Worm (Caenorhabditis elegans) whole organism, L3 larva: Measurements from ENCODE around the gene ints-7.
A peak's percentile ranks its signal among the peaks of the same experiment; 100 is the strongest.

Source experiments
- R02D3.7 ChIP-seq: fragments of 150-350 bp; optimal IDR thresholded peaks from 2 replicates; lab custom pipeline; 2014; ENCODE audit warnings: missing biosample characterization, missing genetic modification characterization
- ZK546.5 ChIP-seq: sonication (generic microtip); optimal IDR thresholded peaks from 2 replicates; lab custom pipeline; 2017; ENCODE audit warnings: missing biosample characterization, missing genetic modification characterization
- aly-2 ChIP-seq: fragments of 150-350 bp; optimal IDR thresholded peaks from 2 replicates; lab custom pipeline; 2014; ENCODE audit warnings: missing biosample characterization, missing genetic modification characterization
- ama-1 ChIP-seq: fragments of 150-350 bp; optimal IDR thresholded peaks from 2 replicates; lab custom pipeline; 2018
- ceh-16 ChIP-seq: sonication (generic microtip); optimal IDR thresholded peaks from 2 replicates; lab custom pipeline; 2017; ENCODE audit warnings: missing biosample characterization, missing genetic modification characterization
- ceh-28 ChIP-seq: fragments of 150-350 bp; optimal IDR thresholded peaks from 2 replicates; lab custom pipeline; 2014; ENCODE audit warnings: missing biosample characterization, missing genetic modification reagents, missing genetic modification characterization
- ceh-82 ChIP-seq: fragments of 150-350 bp; optimal IDR thresholded peaks from 2 replicates; lab custom pipeline; 2014; ENCODE audit warnings: missing biosample characterization, missing genetic modification characterization
- ceh-9 ChIP-seq: sonication (generic microtip); optimal IDR thresholded peaks from 2 replicates; lab custom pipeline; 2018; ENCODE audit warnings: missing biosample characterization, missing genetic modification characterization
- daf-12 ChIP-seq: fragments of 150-350 bp; optimal IDR thresholded peaks from 2 replicates; lab custom pipeline; 2014; ENCODE audit warnings: missing biosample characterization, missing genetic modification reagents, missing genetic modification characterization
- egl-27 ChIP-seq: sonication (generic microtip); optimal IDR thresholded peaks from 4 replicates; lab custom pipeline; 2017; ENCODE audit warnings: missing biosample characterization, missing genetic modification reagents, missing genetic modification characterization
- egl-5 ChIP-seq: fragments of 150-350 bp; optimal IDR thresholded peaks from 2 replicates; lab custom pipeline; 2017; ENCODE audit warnings: missing biosample characterization, missing genetic modification reagents, missing genetic modification characterization, inconsistent platforms
- elt-1 ChIP-seq: fragments of 150-350 bp; optimal IDR thresholded peaks from 2 replicates; lab custom pipeline; 2014; ENCODE audit warnings: missing biosample characterization, missing genetic modification characterization
- elt-2 ChIP-seq: sonication (generic microtip); optimal IDR thresholded peaks from 2 replicates; lab custom pipeline; 2016; ENCODE audit warnings: missing genetic modification reagents, mild to moderate bottlenecking, missing genetic modification characterization, missing compliant biosample characterization
- elt-3 ChIP-seq, 3 experiments: fragments of 150-350 bp in 1 of 3; sonication (generic microtip) in 2 of 3; optimal IDR thresholded peaks; 2 replicates in 2 of 3; 4 replicates in 1 of 3; lab custom pipeline; 2014 to 2017; ENCODE audit warnings: missing biosample characterization in 3 of 3, missing genetic modification characterization in 3 of 3
- eor-1 ChIP-seq, 2 experiments: fragments of 150-350 bp; optimal IDR thresholded peaks; 2 replicates each; lab custom pipeline; 2014 to 2018; ENCODE audit warnings: missing biosample characterization in 2 of 2, missing genetic modification characterization in 2 of 2
- fkh-10 ChIP-seq: sonication (generic microtip); optimal IDR thresholded peaks from 2 replicates; lab custom pipeline; 2017; ENCODE audit warnings: missing biosample characterization, missing genetic modification reagents, missing genetic modification characterization
- fkh-2 ChIP-seq: fragments of 150-350 bp; optimal IDR thresholded peaks from 2 replicates; lab custom pipeline; 2014; ENCODE audit warnings: missing biosample characterization, missing genetic modification reagents, missing genetic modification characterization
- fos-1 ChIP-seq: fragments of 150-350 bp; optimal IDR thresholded peaks from 2 replicates; lab custom pipeline; 2014; ENCODE audit warnings: missing biosample characterization, missing genetic modification characterization
- hmg-11 ChIP-seq: sonication (generic microtip); optimal IDR thresholded peaks from 2 replicates; lab custom pipeline; 2016; ENCODE audit warnings: missing genetic modification characterization, missing compliant biosample characterization
- jun-1 ChIP-seq: fragments of 150-350 bp; optimal IDR thresholded peaks from 2 replicates; lab custom pipeline; 2014; ENCODE audit warnings: missing biosample characterization, missing genetic modification reagents, missing genetic modification characterization
- lin-15B ChIP-seq: fragments of 150-350 bp; optimal IDR thresholded peaks from 2 replicates; lab custom pipeline; 2014; ENCODE audit warnings: missing biosample characterization, missing genetic modification characterization
- lin-39 ChIP-seq: fragments of 150-350 bp; optimal IDR thresholded peaks from 2 replicates; lab custom pipeline; 2018; ENCODE audit warnings: missing biosample characterization, missing genetic modification reagents, missing genetic modification characterization
- lsy-12 ChIP-seq: sonication (generic microtip); optimal IDR thresholded peaks from 2 replicates; lab custom pipeline; 2016; ENCODE audit warnings: mild to moderate bottlenecking, missing genetic modification characterization, missing compliant biosample characterization
- mdl-1 ChIP-seq: fragments of 150-350 bp; optimal IDR thresholded peaks from 2 replicates; lab custom pipeline; 2014; ENCODE audit warnings: missing biosample characterization, missing genetic modification characterization
- mml-1 ChIP-seq: fragments of 150-350 bp; sonication (generic microtip); optimal IDR thresholded peaks from 3 replicates; lab custom pipeline; 2014; ENCODE audit warnings: missing biosample characterization, missing genetic modification characterization
- nfya-1 ChIP-seq: sonication (generic microtip); optimal IDR thresholded peaks from 2 replicates; lab custom pipeline; 2017; ENCODE audit warnings: missing genetic modification characterization, mild to moderate bottlenecking, missing compliant biosample characterization, antibody characterized with exemption, moderate library complexity; ENCODE audit not compliant: insufficient read depth
- nhr-11 ChIP-seq: fragments of 150-350 bp; optimal IDR thresholded peaks from 2 replicates; lab custom pipeline; 2014; ENCODE audit warnings: missing biosample characterization, missing genetic modification characterization
- nhr-12 ChIP-seq: fragments of 150-350 bp; optimal IDR thresholded peaks from 2 replicates; lab custom pipeline; 2014; ENCODE audit warnings: missing biosample characterization, missing genetic modification characterization
- nhr-23 ChIP-seq: fragments of 150-350 bp; optimal IDR thresholded peaks from 2 replicates; lab custom pipeline; 2014; ENCODE audit warnings: missing biosample characterization, missing genetic modification reagents, missing genetic modification characterization
- nhr-237 ChIP-seq: fragments of 150-350 bp; optimal IDR thresholded peaks from 2 replicates; lab custom pipeline; 2014; ENCODE audit warnings: missing biosample characterization, missing genetic modification characterization
- nhr-25 ChIP-seq: sonication (generic microtip); optimal IDR thresholded peaks from 2 replicates; lab custom pipeline; 2017; ENCODE audit warnings: missing biosample characterization, missing genetic modification characterization
- nhr-28 ChIP-seq: fragments of 150-350 bp; optimal IDR thresholded peaks from 2 replicates; lab custom pipeline; 2014; ENCODE audit warnings: missing biosample characterization, missing genetic modification characterization
- nhr-43 ChIP-seq: sonication (generic microtip); optimal IDR thresholded peaks from 2 replicates; lab custom pipeline; 2016; ENCODE audit warnings: mild to moderate bottlenecking, missing genetic modification characterization, missing compliant biosample characterization; ENCODE audit not compliant: poor library complexity, severe bottlenecking
- nhr-67 ChIP-seq: fragments of 150-350 bp; optimal IDR thresholded peaks from 2 replicates; lab custom pipeline; 2014; ENCODE audit warnings: missing biosample characterization, missing genetic modification characterization
- nhr-76 ChIP-seq: fragments of 150-350 bp; sonication (generic microtip); optimal IDR thresholded peaks from 5 replicates; lab custom pipeline; 2014; ENCODE audit warnings: missing biosample characterization, missing genetic modification characterization
- nhr-77 ChIP-seq: fragments of 150-350 bp; optimal IDR thresholded peaks from 2 replicates; lab custom pipeline; 2014; ENCODE audit warnings: missing biosample characterization, missing genetic modification characterization
- pha-4 ChIP-seq: fragments of 150-350 bp; optimal IDR thresholded peaks from 2 replicates; lab custom pipeline; 2014; ENCODE audit warnings: missing biosample characterization, missing genetic modification reagents, missing genetic modification characterization
- pqm-1 ChIP-seq: fragments of 150-350 bp; optimal IDR thresholded peaks from 2 replicates; lab custom pipeline; 2017; ENCODE audit warnings: missing biosample characterization, missing genetic modification characterization, inconsistent platforms
- sea-2 ChIP-seq: fragments of 150-350 bp; sonication (generic microtip); optimal IDR thresholded peaks from 4 replicates; lab custom pipeline; 2014; ENCODE audit warnings: missing biosample characterization, missing genetic modification reagents, missing genetic modification characterization
- skn-1 ChIP-seq: fragments of 150-350 bp; optimal IDR thresholded peaks from 2 replicates; lab custom pipeline; 2014; ENCODE audit warnings: missing biosample characterization, missing genetic modification characterization
- snpc-4 ChIP-seq: fragments of 150-350 bp; optimal IDR thresholded peaks from 2 replicates; lab custom pipeline; 2014; ENCODE audit warnings: missing biosample characterization, missing genetic modification characterization
- tbx-2 ChIP-seq: sonication (generic microtip); optimal IDR thresholded peaks from 2 replicates; lab custom pipeline; 2016; ENCODE audit warnings: mild to moderate bottlenecking, missing genetic modification characterization, missing compliant biosample characterization
- unc-39 ChIP-seq: sonication (generic microtip); optimal IDR thresholded peaks from 4 replicates; lab custom pipeline; 2017; ENCODE audit warnings: missing biosample characterization, missing genetic modification characterization
- unc-62 ChIP-seq: fragments of 150-350 bp; sonication (generic microtip); optimal IDR thresholded peaks from 4 replicates; lab custom pipeline; 2014; ENCODE audit warnings: missing biosample characterization, missing genetic modification reagents, missing genetic modification characterization
- zag-1 ChIP-seq: fragments of 150-350 bp; optimal IDR thresholded peaks from 2 replicates; lab custom pipeline; 2014; ENCODE audit warnings: missing biosample characterization, missing genetic modification characterization
- ztf-11 ChIP-seq: fragments of 150-350 bp; optimal IDR thresholded peaks from 2 replicates; lab custom pipeline; 2014; ENCODE audit warnings: missing biosample characterization, missing genetic modification characterization
- ztf-4 ChIP-seq: fragments of 150-350 bp; optimal IDR thresholded peaks from 2 replicates; lab custom pipeline; 2014; ENCODE audit warnings: missing biosample characterization, missing genetic modification characterization

Gene ints-7

DNA sequence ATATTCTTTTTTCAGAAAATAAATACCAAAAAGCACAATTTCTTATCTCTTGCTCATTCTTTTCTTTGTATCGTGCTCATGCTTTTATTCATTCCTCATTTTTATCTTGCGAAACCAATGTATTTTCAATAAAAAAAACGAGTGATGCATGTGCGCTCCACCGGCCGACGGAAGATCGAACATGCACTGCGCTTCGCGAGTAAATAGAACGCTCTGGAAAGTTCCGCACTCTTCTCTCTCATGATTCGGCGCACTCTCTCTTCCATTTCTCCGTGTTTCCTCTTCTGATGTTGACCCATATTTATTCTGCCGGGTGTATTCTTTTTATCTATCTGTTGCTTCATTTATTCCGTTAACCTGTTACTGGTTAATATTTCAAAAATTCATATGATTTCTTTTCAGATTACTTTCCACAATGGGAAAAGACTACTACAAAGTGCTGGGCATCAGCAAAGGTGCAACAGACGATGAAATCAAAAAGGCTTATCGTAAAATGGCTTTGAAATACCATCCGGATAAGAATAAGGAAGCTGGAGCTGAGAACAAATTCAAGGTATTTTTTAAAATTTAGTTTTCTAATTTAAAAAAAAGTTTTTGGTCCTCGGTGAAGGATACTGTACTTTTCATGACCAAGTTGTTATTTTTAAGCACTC lies 37.2 kb upstream of the ints-7 start, which contains the start of gene dnj-13 (continued):
- TF ChIP-seq nhr-67: no peak
- TF ChIP-seq ZK546.5 (tag; lab: Kevin White, UChicago): peak; percentile 19
- peak; percentile 47 for TF ChIP-seq elt-1 (tag; lab: Kevin White, UChicago)
- TF ChIP-seq, all 47 proteins: peak for 32

DNA sequence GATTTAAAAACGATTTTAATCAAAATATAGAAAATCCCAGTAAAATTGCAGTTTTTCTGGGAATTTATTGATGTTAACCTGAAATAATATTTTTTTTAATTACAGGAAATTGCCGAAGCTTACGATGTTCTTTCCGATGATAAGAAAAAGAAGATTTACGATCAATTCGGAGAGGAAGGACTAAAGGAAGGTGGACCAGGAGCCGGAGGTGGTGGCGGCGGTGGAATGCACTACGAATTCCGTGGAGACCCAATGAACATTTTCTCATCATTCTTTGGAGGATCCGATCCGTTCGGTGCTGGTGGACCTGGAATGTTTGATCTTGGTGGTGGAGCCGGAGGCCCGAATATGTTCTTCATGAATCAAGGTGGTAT lies 36.7 kb upstream of the ints-7 start:
- TF ChIP-seq unc-39 (tag; lab: Kevin White, UChicago): no peak
- no peak for TF ChIP-seq sea-2 (GFP tag; lab: Kevin White, UChicago)
- TF ChIP-seq fkh-10 (GFP tag; lab: Kevin White, UChicago): no peak
- no peak for TF ChIP-seq fos-1 (tag; lab: Kevin White, UChicago)
- TF ChIP-seq ama-1 (lab: Kevin White, UChicago): no peak
- TF ChIP-seq fkh-2: no peak
- TF ChIP-seq nhr-28 (tag; lab: Kevin White, UChicago): no peak
- no peak for TF ChIP-seq ZK546.5 (tag; lab: Kevin White, UChicago)
- TF ChIP-seq daf-12 (tag; lab: Kevin White, UChicago): no peak

DNA sequence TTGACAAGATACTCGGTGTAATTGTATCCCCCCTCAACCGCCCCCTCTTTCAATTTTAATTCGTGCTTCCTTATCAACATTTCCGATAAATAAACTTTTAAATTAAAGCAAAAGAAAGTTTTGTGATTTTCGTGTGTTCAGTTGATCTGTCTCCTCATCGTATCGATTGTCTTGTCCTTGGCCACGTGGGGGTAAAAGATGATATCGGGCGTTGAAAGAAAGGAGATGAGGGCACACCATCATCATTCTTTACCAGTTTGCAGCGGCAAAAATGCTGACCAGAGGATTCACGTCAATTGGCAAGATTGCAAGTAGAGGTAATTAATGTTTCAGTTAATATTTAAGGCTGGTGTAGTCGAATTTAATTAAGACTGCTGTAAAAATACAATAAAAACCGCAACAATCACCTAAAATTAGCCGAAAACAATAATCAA lies 35.4 kb upstream of the ints-7 start, which contains the start of gene F54D5.7:
Gene F54D5.7, plus strand, starts transcription at position 264 of the 434 bp plus-strand sequence.
- no peak for TF ChIP-seq egl-27 (tag; lab: Kevin White, UChicago)
- no peak for TF ChIP-seq nhr-28 (tag; lab: Kevin White, UChicago)
- TF ChIP-seq elt-2: peak; percentile 70
- TF ChIP-seq R02D3.7 (tag; lab: Kevin White, UChicago): no peak
- peak; percentile 92 for TF ChIP-seq ztf-4 (tag; lab: Kevin White, UChicago)
- no peak for TF ChIP-seq nhr-67
- no peak for TF ChIP-seq jun-1
- no peak for TF ChIP-seq fkh-10 (GFP tag; lab: Kevin White, UChicago)
- TF ChIP-seq lin-39: peak; percentile 21
- TF ChIP-seq nhr-25: peak; percentile 96
- no peak for TF ChIP-seq daf-12 (tag; lab: Kevin White, UChicago)
- peak; percentile 73 for TF ChIP-seq nhr-23 (tag; lab: Kevin White, UChicago)
- TF ChIP-seq skn-1 (tag; lab: Kevin White, UChicago): peak; percentile 5
- no peak for TF ChIP-seq nhr-77 (tag; lab: Kevin White, UChicago)
- peak; percentile 100 for TF ChIP-seq ama-1 (lab: Kevin White, UChicago)
- TF ChIP-seq zag-1 (tag; lab: Kevin White, UChicago): no peak
- TF ChIP-seq mdl-1 (tag; lab: Kevin White, UChicago): peak; percentile 32
- no peak for TF ChIP-seq sea-2 (GFP tag; lab: Kevin White, UChicago)
- TF ChIP-seq fos-1 (tag; lab: Kevin White, UChicago): peak; percentile 66
- no peak for TF ChIP-seq unc-39 (tag; lab: Kevin White, UChicago)
- no peak for TF ChIP-seq mml-1 (tag; lab: Kevin White, UChicago)
- TF ChIP-seq ceh-82 (tag; lab: Kevin White, UChicago): no peak
- TF ChIP-seq hmg-11 (tag; lab: Kevin White, UChicago): no peak
- no peak for TF ChIP-seq ZK546.5 (tag; lab: Kevin White, UChicago)
- peak in 1 of 3 experiments; percentile 28 for TF ChIP-seq elt-3 (tag; optimal IDR thresholded peaks at IDR 0.05; lab: Kevin White, UChicago)
- TF ChIP-seq elt-1 (tag; lab: Kevin White, UChicago): peak; percentile 1
- TF ChIP-seq tbx-2 (tag; lab: Kevin White, UChicago): peak; percentile 65
- TF ChIP-seq unc-62 (GFP tag; lab: Kevin White, UChicago): peak; percentile 7
- no peak for TF ChIP-seq aly-2
- TF ChIP-seq snpc-4 (tag; lab: Kevin White, UChicago): peak; percentile 39
- no peak for TF ChIP-seq ztf-11
- TF ChIP-seq nhr-11: no peak
- peak; percentile 67 for TF ChIP-seq nfya-1 (tag; lab: Kevin White, UChicago)
- peak; percentile 32 for TF ChIP-seq nhr-43 (tag; lab: Kevin White, UChicago)
- TF ChIP-seq lin-15B (tag; lab: Kevin White, UChicago): no peak
- peak; percentile 75 for TF ChIP-seq ceh-16
- no peak for TF ChIP-seq nhr-237 (tag; lab: Kevin White, UChicago)
- TF ChIP-seq eor-1 (tag; optimal IDR thresholded peaks at IDR 0.05; lab: Kevin White, UChicago): no peak
- TF ChIP-seq ceh-9 (tag; lab: Kevin White, UChicago): no peak
- TF ChIP-seq egl-5 (tag; lab: Kevin White, UChicago): peak; percentile 2
- TF ChIP-seq ceh-28 (tag; lab: Kevin White, UChicago): peak; percentile 16
- peak; percentile 52 for TF ChIP-seq pha-4
- no peak for TF ChIP-seq pqm-1 (tag; lab: Kevin White, UChicago)
- TF ChIP-seq nhr-76 (tag; lab: Kevin White, UChicago): no peak
- TF ChIP-seq lsy-12 (tag; lab: Kevin White, UChicago): peak; percentile 54
- TF ChIP-seq nhr-12 (tag; lab: Kevin White, UChicago): no peak
- no peak for TF ChIP-seq fkh-2
